Fruit fly (Drosophila melanogaster) whole organism, wandering third instar larva: ENCODE data around the gene flfl.

Experiments
- CG32264 ChIP-seq: fragments of 200-800 bp; sonication (Bioruptor generic); optimal IDR thresholded peaks from 2 replicates; lab custom pipeline; 2016; ENCODE audit warnings: missing biosample characterization, missing genetic modification characterization
- Hr78 ChIP-seq: fragments of >200 bp; optimal IDR thresholded peaks from 2 replicates; lab custom pipeline; 2017; ENCODE audit warnings: missing biosample characterization, missing genetic modification characterization
- Hr83 ChIP-seq: fragments of 200-300 bp; sonication (Bioruptor generic); optimal IDR thresholded peaks from 2 replicates; lab custom pipeline; 2016; ENCODE audit warnings: missing biosample characterization, mild to moderate bottlenecking, missing genetic modification characterization, moderate library complexity; ENCODE audit not compliant: poor library complexity, severe bottlenecking
- Jra ChIP-seq: sonication (Bioruptor generic); optimal IDR thresholded peaks from 2 replicates; lab custom pipeline; 2016; ENCODE audit warnings: missing biosample characterization, missing genetic modification characterization
- Rel ChIP-seq, 2 experiments: fragments of 200-800 bp; sonication (Bioruptor generic) in 1 of 2; optimal IDR thresholded peaks; 2 replicates in 1 of 2; 3 replicates in 1 of 2; lab custom pipeline; 2016 to 2019; ENCODE audit warnings: mild to moderate bottlenecking in 2 of 2, missing biosample characterization in 2 of 2, missing genetic modification characterization in 2 of 2, moderate library complexity in 1 of 2
- Sp1 ChIP-seq: fragments of 200-800 bp; sonication (Bioruptor generic); optimal IDR thresholded peaks from 3 replicates; lab custom pipeline; 2019; ENCODE audit warnings: missing biosample characterization, mild to moderate bottlenecking, missing genetic modification characterization, moderate library complexity
- br ChIP-seq: fragments of 200-800 bp; sonication (Bioruptor generic); optimal IDR thresholded peaks from 2 replicates; lab custom pipeline; 2016; ENCODE audit warnings: missing biosample characterization, missing genetic modification characterization
- dl ChIP-seq, 2 experiments: fragments of 175-275, 200-275 bp in 1 of 2; fragments of 200-275 bp in 1 of 2; sonication (Bioruptor generic); optimal IDR thresholded peaks; lab custom pipeline; 2018; ENCODE audit warnings: mild to moderate bottlenecking in 2 of 2, missing biosample characterization in 2 of 2, missing genetic modification characterization in 2 of 2, moderate library complexity in 2 of 2; ENCODE audit not compliant: partially characterized antibody in 2 of 2, insufficient read depth in 1 of 2
- dmrt93B ChIP-seq: fragments of 200-800 bp; sonication (Bioruptor generic); optimal IDR thresholded peaks from 2 replicates; lab custom pipeline; 2018; ENCODE audit warnings: missing biosample characterization, mild to moderate bottlenecking, missing genetic modification characterization
- h ChIP-seq: fragments of 200-800 bp; sonication (Bioruptor generic); optimal IDR thresholded peaks from 3 replicates; lab custom pipeline; 2016; ENCODE audit warnings: missing biosample characterization, mild to moderate bottlenecking, missing genetic modification characterization
- sage ChIP-seq: fragments of 200-800 bp; sonication (Bioruptor generic); optimal IDR thresholded peaks from 2 replicates; lab custom pipeline; 2016; ENCODE audit warnings: missing biosample characterization, mild to moderate bottlenecking, missing genetic modification characterization
- sv ChIP-seq: fragments of 200-800 bp; sonication (Bioruptor generic); optimal IDR thresholded peaks from 3 replicates; lab custom pipeline; 2016; ENCODE audit warnings: missing biosample characterization, missing genetic modification characterization
- usp ChIP-seq: fragments of >200 bp; optimal IDR thresholded peaks from 2 replicates; lab custom pipeline; 2017; ENCODE audit warnings: missing biosample characterization, missing genetic modification characterization

dm6 chr3R:13713541-13713940, 29.8 kb downstream of the flfl start:
- no peak for TF ChIP-seq dl (GFP tag; optimal IDR thresholded peaks at IDR 0.05; lab: Kevin White, UChicago; ENCODE audit: insufficient read depth in 1 of 2, partially characterized antibody in 2 of 2)
- TF ChIP-seq usp (GFP tag; lab: Kevin White, UChicago): no peak
- TF ChIP-seq sage: no peak
- no peak for TF ChIP-seq Hr78 (GFP tag; lab: Kevin White, UChicago)
- TF ChIP-seq CG32264 (GFP tag; lab: Kevin White, UChicago): no peak
- TF ChIP-seq h (GFP tag; lab: Kevin White, UChicago): no peak
- TF ChIP-seq Jra: no peak
- no peak for TF ChIP-seq br (GFP tag; lab: Kevin White, UChicago)
- TF ChIP-seq Hr83 (GFP tag; lab: Kevin White, UChicago): no peak
- no peak for TF ChIP-seq sv
- TF ChIP-seq Rel (GFP tag; optimal IDR thresholded peaks at IDR 0.05; lab: Kevin White, UChicago): no peak
- no peak for TF ChIP-seq Rel (tag; optimal IDR thresholded peaks at IDR 0.05; lab: Kevin White, UChicago)
- peak; percentile 4 for TF ChIP-seq Sp1
- TF ChIP-seq dmrt93B (GFP tag; lab: Kevin White, UChicago): no peak
